Fruit fly (Drosophila melanogaster) whole organism, embryonic: ENCODE results near the gene RpS14a.

ENCODE experiments used
- Adf1 ChIP-seq: fragments of 200-800 bp; sonication (Bioruptor generic); IDR thresholded peaks from 2 replicates; pipeline ENCODE4 v1.3.6; 2022; ENCODE audit warnings: missing biosample characterization, missing genetic modification characterization
- B-H1 ChIP-seq: fragments of 200-800 bp; sonication (Bioruptor generic); IDR thresholded peaks from 3 replicates; pipeline ENCODE4 v1.3.6; 2022; ENCODE audit warnings: missing biosample characterization, missing genetic modification characterization
- B-H2 ChIP-seq: fragments of 200-800 bp; sonication (Bioruptor generic); optimal IDR thresholded peaks from 2 replicates; lab custom pipeline; 2018; ENCODE audit warnings: missing biosample characterization, mild to moderate bottlenecking, missing genetic modification characterization
- Bgb ChIP-seq: fragments of 200-800 bp; sonication (Bioruptor generic); IDR thresholded peaks from 2 replicates; pipeline ENCODE4 v1.3.6; 2022; ENCODE audit warnings: missing biosample characterization, missing genetic modification characterization; ENCODE audit not compliant: partially characterized antibody
- CG10543 ChIP-seq: fragments of 200-800 bp; sonication (Bioruptor generic); optimal IDR thresholded peaks from 3 replicates; lab custom pipeline; 2017; ENCODE audit warnings: missing biosample characterization, mild to moderate bottlenecking, missing genetic modification characterization, moderate library complexity
- CG10979 ChIP-seq: fragments of 200-800 bp; sonication (Bioruptor generic); optimal IDR thresholded peaks from 2 replicates; lab custom pipeline; 2018; ENCODE audit warnings: missing biosample characterization, mild to moderate bottlenecking, missing genetic modification characterization, moderate library complexity
- CG11398 ChIP-seq: fragments of 200-800 bp; sonication (Bioruptor generic); optimal IDR thresholded peaks from 2 replicates; lab custom pipeline; 2016; ENCODE audit warnings: missing biosample characterization, missing genetic modification characterization
- CG12299 ChIP-seq: fragments of 200-800 bp; sonication (Bioruptor generic); optimal IDR thresholded peaks from 2 replicates; lab custom pipeline; 2018; ENCODE audit warnings: missing biosample characterization, mild to moderate bottlenecking, missing genetic modification characterization
- CG14014 ChIP-seq: fragments of 200-800 bp; sonication (Bioruptor generic); IDR thresholded peaks from 2 replicates; pipeline ENCODE4 v1.3.6; 2022; ENCODE audit warnings: missing biosample characterization, missing genetic modification characterization
- CG14710 ChIP-seq: fragments of 200-800 bp; sonication (Bioruptor generic); optimal IDR thresholded peaks from 3 replicates; lab custom pipeline; 2019; ENCODE audit warnings: missing biosample characterization, mild to moderate bottlenecking, missing genetic modification characterization, moderate library complexity
- CG15269 ChIP-seq: fragments of 200-800 bp; sonication (Bioruptor generic); optimal IDR thresholded peaks from 2 replicates; lab custom pipeline; 2018; ENCODE audit warnings: missing biosample characterization, mild to moderate bottlenecking, missing genetic modification characterization, moderate library complexity
- CG17385 ChIP-seq: fragments of 200-800 bp; sonication (Bioruptor generic); optimal IDR thresholded peaks from 3 replicates; lab custom pipeline; 2018; ENCODE audit warnings: missing biosample characterization, mild to moderate bottlenecking, missing genetic modification characterization
- CG2116 ChIP-seq: fragments of 200-800 bp; sonication (Bioruptor generic); optimal IDR thresholded peaks from 3 replicates; lab custom pipeline; 2018; ENCODE audit warnings: missing biosample characterization, mild to moderate bottlenecking, missing genetic modification characterization
- CG30403 ChIP-seq: fragments of 200-800 bp; sonication (Bioruptor generic); optimal IDR thresholded peaks from 3 replicates; lab custom pipeline; 2016; ENCODE audit warnings: missing biosample characterization, missing genetic modification characterization
- CG31365 ChIP-seq: fragments of 200-800 bp; sonication (Bioruptor generic); optimal IDR thresholded peaks from 2 replicates; lab custom pipeline; 2018; ENCODE audit warnings: missing biosample characterization, mild to moderate bottlenecking, missing genetic modification characterization
- CG42726 ChIP-seq: fragments of 200-800 bp; sonication (Bioruptor generic); IDR thresholded peaks from 2 replicates; pipeline ENCODE4 v1.3.6; 2022; ENCODE audit warnings: missing biosample characterization, missing genetic modification characterization; ENCODE audit not compliant: partially characterized antibody
- CG4282 ChIP-seq: fragments of 200-800 bp; sonication (Bioruptor generic); optimal IDR thresholded peaks from 2 replicates; lab custom pipeline; 2016; ENCODE audit warnings: missing biosample characterization, missing genetic modification characterization
- CG7745 ChIP-seq: fragments of 200-800 bp; sonication (Bioruptor generic); optimal IDR thresholded peaks from 2 replicates; lab custom pipeline; 2018; ENCODE audit warnings: missing biosample characterization, mild to moderate bottlenecking, missing genetic modification characterization, moderate library complexity
- CG7987 ChIP-seq: fragments of 200-800 bp; sonication (Bioruptor generic); optimal IDR thresholded peaks from 2 replicates; lab custom pipeline; 2018; ENCODE audit warnings: missing biosample characterization, mild to moderate bottlenecking, missing genetic modification characterization, moderate library complexity
- CG8290 ChIP-seq, 3 experiments: fragments of 200-800 bp; sonication (Bioruptor generic); optimal IDR thresholded peaks; 2 replicates each; lab custom pipeline; 2016 to 2019; ENCODE audit warnings: missing biosample characterization in 3 of 3, missing genetic modification characterization in 3 of 3, mild to moderate bottlenecking in 2 of 3, moderate library complexity in 1 of 3
- CG8944 ChIP-seq: fragments of 200-800 bp; sonication (Bioruptor generic); optimal IDR thresholded peaks from 3 replicates; lab custom pipeline; 2016; ENCODE audit warnings: missing biosample characterization, missing genetic modification characterization
- D19A ChIP-seq: fragments of 200-800 bp; optimal IDR thresholded peaks from 3 replicates; lab custom pipeline; 2019; ENCODE audit warnings: missing biosample characterization, mild to moderate bottlenecking, missing genetic modification characterization, moderate library complexity
- Doc3 ChIP-seq: fragments of 200-800 bp; sonication (Bioruptor generic); IDR thresholded peaks from 3 replicates; pipeline ENCODE4 v1.3.6; 2022; ENCODE audit warnings: missing biosample characterization, missing genetic modification characterization; ENCODE audit not compliant: partially characterized antibody
- Dp ChIP-seq: fragments of 200-800 bp; sonication (Bioruptor generic); optimal IDR thresholded peaks from 2 replicates; lab custom pipeline; 2018; ENCODE audit warnings: missing biosample characterization, mild to moderate bottlenecking, missing genetic modification characterization, moderate library complexity
- Dref ChIP-seq: fragments of 200-800 bp; sonication (Bioruptor generic); IDR thresholded peaks from 2 replicates; pipeline ENCODE4 v1.3.6; 2022; ENCODE audit warnings: missing biosample characterization, missing genetic modification characterization
- E2f2 ChIP-seq: fragments of 200-800 bp; sonication (Bioruptor generic); IDR thresholded peaks from 2 replicates; pipeline ENCODE4 v1.3.6; 2022; ENCODE audit warnings: missing biosample characterization, missing genetic modification characterization
- Eip74EF ChIP-seq, 2 experiments: fragments of 200-800 bp in 1 of 2; fragments of >200 bp in 1 of 2; sonication (Bioruptor generic) in 1 of 2; optimal IDR thresholded peaks; 2 replicates each; lab custom pipeline; 2017 to 2019; ENCODE audit warnings: missing biosample characterization in 2 of 2, missing genetic modification characterization in 2 of 2, mild to moderate bottlenecking in 1 of 2, moderate library complexity in 1 of 2
- GATAe ChIP-seq: fragments of 200-800 bp; sonication (Bioruptor generic); conservative IDR thresholded peaks from 2 replicates; pipeline ENCODE4 v1.3.6; 2022; ENCODE audit warnings: missing biosample characterization, missing genetic modification characterization
- Gug ChIP-seq: fragments of 200-800 bp; sonication (Bioruptor generic); IDR thresholded peaks from 4 replicates; pipeline ENCODE4 v1.3.6; 2022; ENCODE audit warnings: missing biosample characterization, missing genetic modification characterization
- Lpt ChIP-seq: fragments of >200 bp; optimal IDR thresholded peaks from 2 replicates; lab custom pipeline; 2018; ENCODE audit warnings: missing biosample characterization, missing genetic modification characterization
- Sox102F ChIP-seq: fragments of 200-800 bp; sonication (Bioruptor generic); optimal IDR thresholded peaks from 2 replicates; lab custom pipeline; 2018; ENCODE audit warnings: missing biosample characterization, mild to moderate bottlenecking, missing genetic modification characterization, moderate library complexity
- Stat92E ChIP-seq, 3 experiments: fragments of >200 bp in 2 of 3; fragments of 200-800 bp in 1 of 3; sonication (Bioruptor generic) in 1 of 3; optimal IDR thresholded peaks; 2 replicates each; lab custom pipeline; 2017 to 2019; ENCODE audit warnings: missing biosample characterization in 3 of 3, missing genetic modification characterization in 3 of 3, mild to moderate bottlenecking in 1 of 3, moderate library complexity in 1 of 3
- Xbp1 ChIP-seq: fragments of 200-800 bp; sonication (Bioruptor generic); optimal IDR thresholded peaks from 3 replicates; lab custom pipeline; 2016; ENCODE audit warnings: missing biosample characterization, mild to moderate bottlenecking, missing genetic modification characterization
- bigmax ChIP-seq: fragments of 200-800 bp; sonication (Bioruptor generic); optimal IDR thresholded peaks from 2 replicates; lab custom pipeline; 2018; ENCODE audit warnings: missing biosample characterization, mild to moderate bottlenecking, missing genetic modification characterization
- lbe ChIP-seq: fragments of 200-800 bp; sonication (Bioruptor generic); optimal IDR thresholded peaks from 2 replicates; lab custom pipeline; 2016; ENCODE audit warnings: missing biosample characterization, mild to moderate bottlenecking, missing genetic modification characterization
- lov ChIP-seq, 2 experiments: fragments of 200-800 bp in 1 of 2; fragments of >200 bp in 1 of 2; sonication (Bioruptor generic) in 1 of 2; IDR thresholded peaks in 1 of 2; optimal IDR thresholded peaks in 1 of 2; 2 replicates in 1 of 2; 3 replicates in 1 of 2; pipeline versions ENCODE4 v1.3.6 to Lab custom; 2017 to 2022; ENCODE audit warnings: missing biosample characterization in 1 of 2, missing genetic modification characterization in 1 of 2
- nerfin-1 ChIP-seq: fragments of 200-800 bp; sonication (Bioruptor generic); optimal IDR thresholded peaks from 3 replicates; lab custom pipeline; 2019; ENCODE audit warnings: missing biosample characterization, mild to moderate bottlenecking, missing genetic modification characterization, moderate library complexity
- odd ChIP-seq: fragments of 200-800 bp; sonication (Bioruptor generic); optimal IDR thresholded peaks from 2 replicates; lab custom pipeline; 2017; ENCODE audit warnings: missing biosample characterization, mild to moderate bottlenecking, missing genetic modification characterization
- otp ChIP-seq: fragments of 200-800 bp; sonication (Bioruptor generic); IDR thresholded peaks from 3 replicates; pipeline ENCODE4, ENCODE4 v1.3.6; 2022; ENCODE audit warnings: missing biosample characterization, missing genetic modification characterization
- rib ChIP-seq: fragments of 200-800 bp; sonication (Bioruptor generic); IDR thresholded peaks from 2 replicates; pipeline ENCODE4 v1.3.6; 2022; ENCODE audit warnings: missing biosample characterization, missing genetic modification characterization
- run ChIP-seq: fragments of 200-800 bp; sonication (Bioruptor generic); optimal IDR thresholded peaks from 3 replicates; lab custom pipeline; 2018; ENCODE audit warnings: missing biosample characterization, mild to moderate bottlenecking, missing genetic modification characterization
- sisA ChIP-seq: fragments of 200-800 bp; sonication (Bioruptor generic); IDR thresholded peaks from 2 replicates; pipeline ENCODE4 v1.3.6; 2022; ENCODE audit warnings: missing biosample characterization, missing genetic modification characterization
- sob ChIP-seq: fragments of 200-800 bp; sonication (Bioruptor generic); IDR thresholded peaks from 2 replicates; pipeline ENCODE4 v1.3.6; 2022; ENCODE audit warnings: missing biosample characterization, missing genetic modification characterization
- sr ChIP-seq: fragments of 200-800 bp; sonication (Bioruptor generic); IDR thresholded peaks from 3 replicates; pipeline ENCODE4 v1.3.6; 2022; ENCODE audit warnings: missing biosample characterization, missing genetic modification characterization
- toy ChIP-seq: fragments of 200-800 bp; sonication (Bioruptor generic); IDR thresholded peaks from 2 replicates; pipeline ENCODE4 v1.3.6; 2022; ENCODE audit warnings: missing biosample characterization, missing genetic modification characterization
- zfh2 ChIP-seq: fragments of 200-800 bp; sonication (Bioruptor generic); optimal IDR thresholded peaks from 2 replicates; lab custom pipeline; 2016; ENCODE audit warnings: missing biosample characterization, missing genetic modification characterization

Gene RpS14a

DNA sequence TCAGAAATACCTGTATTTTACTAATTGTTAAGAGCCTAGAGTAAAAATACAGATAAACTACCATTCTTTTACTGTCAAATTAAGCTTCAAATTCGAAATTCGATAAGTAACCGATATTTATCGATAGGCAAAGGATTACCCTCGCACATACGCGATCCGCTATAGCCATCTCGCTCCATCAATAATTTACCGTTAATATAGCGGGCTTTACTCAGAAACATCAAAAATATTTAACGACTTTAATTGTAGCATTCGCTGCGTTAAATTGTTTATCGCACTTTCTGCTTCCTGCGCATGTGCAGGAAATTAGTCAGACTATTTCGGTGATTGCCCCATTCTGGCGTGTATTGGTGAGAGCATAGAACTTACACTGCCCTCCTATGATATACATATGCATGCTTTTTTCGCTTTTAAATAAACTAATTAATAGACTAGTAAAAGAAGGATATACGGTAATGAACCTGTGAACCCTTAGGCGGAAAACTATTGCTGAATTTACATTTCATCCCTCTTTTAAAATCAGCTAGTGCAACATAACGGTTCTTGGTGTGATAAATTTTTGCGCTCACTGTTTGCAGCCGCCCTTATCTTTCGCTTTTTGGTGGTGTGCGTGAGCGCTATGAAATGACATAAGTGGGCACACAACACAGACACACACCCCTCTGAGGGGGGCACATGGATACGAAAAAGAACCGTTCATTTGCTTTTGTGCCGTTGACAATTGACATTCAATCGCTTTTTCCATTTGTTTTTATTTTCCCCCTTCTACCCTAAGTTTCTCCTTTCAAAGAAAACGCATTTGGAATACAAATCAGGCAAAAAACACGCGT, 25.1 kb upstream of the RpS14a start, which contains the start of the genes dpr14 and spidey (continued):
- TF ChIP-seq nerfin-1: peak; percentile 86
- TF ChIP-seq CG14014 (GFP tag; lab: Robert Waterston, UW): peak; percentile 93
- TF ChIP-seq GATAe (GFP tag; lab: Robert Waterston, UW): peak; percentile 93
- peak; percentile 83 for TF ChIP-seq CG14710
- TF ChIP-seq odd: peak; percentile 84
- peak; percentile 28; the same call in 1 of the 2 replicates for TF ChIP-seq Bgb (GFP tag; lab: Robert Waterston, UW)
- peak; percentile 89 for TF ChIP-seq CG17385 (GFP tag; lab: Kevin White, UChicago)
- peak; percentile 88 for TF ChIP-seq CG12299 (tag; lab: Kevin White, UChicago)
- peak; percentile 73 for TF ChIP-seq CG4282
- peak; percentile 51; the same call in 1 of the 3 replicates for TF ChIP-seq sr (GFP tag; lab: Robert Waterston, UW)
- TF ChIP-seq Sox102F: peak; percentile 91
- peak in 1 of 2 experiments; percentile 84 for TF ChIP-seq Eip74EF (GFP tag; optimal IDR thresholded peaks at IDR 0.05; lab: Kevin White, UChicago)
- TF ChIP-seq CG8944 (GFP tag; lab: Kevin White, UChicago): peak; percentile 83
- TF ChIP-seq CG2116 (GFP tag; lab: Kevin White, UChicago): peak; percentile 66

DNA sequence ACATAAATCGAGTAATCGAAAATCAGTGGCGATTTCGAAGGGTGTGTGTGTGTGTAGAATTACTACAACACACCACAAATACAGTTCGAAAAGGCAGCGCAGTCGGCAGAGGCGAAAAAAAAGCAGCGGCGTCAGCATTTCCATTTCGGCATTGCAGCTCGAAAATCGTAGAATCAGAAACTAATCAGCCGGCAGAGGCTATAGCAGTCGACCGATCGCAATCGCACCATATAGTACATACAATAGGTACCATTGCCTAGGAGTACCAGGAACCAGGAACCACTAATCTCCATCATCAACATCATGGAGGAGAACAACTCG, 24.5 kb upstream of the RpS14a start:
- TF ChIP-seq Adf1 (GFP tag; lab: Robert Waterston, UW) (peak; percentile 5), Gug (no peak), toy (GFP tag; lab: Robert Waterston, UW) (no peak), CG30403 (no peak), CG7745 (tag; lab: Kevin White, UChicago) (no peak), CG15269 (tag; lab: Kevin White, UChicago) (no peak), Stat92E (GFP tag; optimal IDR thresholded peaks at IDR 0.05; lab: Kevin White, UChicago) (no peak), Dref (GFP tag; lab: Robert Waterston, UW) (0 out of 2 replicates have a peak, but pooled peaks have one; percentile 1), CG10543 (no peak), zfh2 (GFP tag; lab: Kevin White, UChicago) (no peak), bigmax (GFP tag; lab: Kevin White, UChicago) (no peak), lov (optimal IDR thresholded peaks at IDR 0.05; lab: Kevin White, UChicago) (no peak), lov (GFP tag; IDR thresholded peaks at IDR 0.05; lab: Robert Waterston, UW) (no peak), B-H2 (GFP tag; lab: Kevin White, UChicago) (no peak), B-H1 (GFP tag; lab: Robert Waterston, UW) (no peak), CG42726 (GFP tag; lab: Robert Waterston, UW) (no peak), run (tag; lab: Kevin White, UChicago) (no peak), CG8290 (GFP tag; optimal IDR thresholded peaks at IDR 0.05; lab: Kevin White, UChicago) (no peak), CG8290 (tag; optimal IDR thresholded peaks at IDR 0.05; lab: Kevin White, UChicago) (no peak), CG31365 (tag; lab: Kevin White, UChicago) (no peak)

DNA sequence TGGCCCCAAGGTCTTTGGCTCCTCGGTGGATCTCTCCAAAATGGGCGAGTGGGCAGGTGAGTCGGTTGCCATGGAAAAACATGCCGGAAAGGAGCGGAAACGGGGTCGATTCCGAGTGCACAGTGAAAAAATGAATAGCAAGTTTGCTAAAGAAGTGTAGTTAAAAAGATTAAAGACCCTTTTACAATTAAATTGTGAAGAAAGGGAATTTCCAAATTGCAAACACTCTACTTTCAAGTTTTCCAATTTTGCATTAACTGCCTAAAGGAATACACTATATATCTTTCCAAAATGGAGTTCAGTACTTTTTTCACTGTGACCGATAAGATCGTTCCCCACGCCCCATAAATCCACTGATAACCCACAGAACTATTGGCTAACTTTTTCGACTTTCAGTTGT, 24.1 kb upstream of the RpS14a start:
- no peak for TF ChIP-seq rib (GFP tag; lab: Robert Waterston, UW)
- no peak for TF ChIP-seq Bgb (GFP tag; lab: Robert Waterston, UW)
- TF ChIP-seq E2f2 (GFP tag; lab: Robert Waterston, UW): no peak
- TF ChIP-seq Doc3 (GFP tag; lab: Robert Waterston, UW): no peak
- TF ChIP-seq CG11398: no peak
- 0 out of 2 replicates have a peak, but pooled peaks have one; percentile 23 for TF ChIP-seq sob (GFP tag; lab: Robert Waterston, UW)
- TF ChIP-seq Lpt: no peak
- TF ChIP-seq Xbp1 (GFP tag; lab: Kevin White, UChicago): peak; percentile 9
- TF ChIP-seq lbe (GFP tag; lab: Kevin White, UChicago): no peak
- TF ChIP-seq CG7987 (GFP tag; lab: Kevin White, UChicago): no peak
- peak; percentile 16 for TF ChIP-seq CG10979 (tag; lab: Kevin White, UChicago)
- peak; percentile 15 for TF ChIP-seq D19A
- TF ChIP-seq sisA: peak; percentile 17; the same call in 1 of the 2 replicates
- TF ChIP-seq Dp (GFP tag; lab: Kevin White, UChicago): no peak
- TF ChIP-seq otp (GFP tag; lab: Robert Waterston, UW): no peak
